Fruit fly (Drosophila melanogaster) whole organism, pupa: ENCODE data around the gene CG8641.
A peak's percentile ranks its signal among the peaks of the same experiment; 100 is the strongest.

Experiments
- CG10348 ChIP-seq: fragments of 200-800 bp; sonication (Bioruptor generic); IDR thresholded peaks from 2 replicates; pipeline ENCODE4 v1.3.6; 2022; ENCODE audit warnings: missing biosample characterization, missing genetic modification characterization
- CG14655 ChIP-seq: fragments of 200-800 bp; sonication (Bioruptor generic); optimal IDR thresholded peaks from 3 replicates; lab custom pipeline; 2017; ENCODE audit warnings: mild to moderate bottlenecking, missing biosample characterization, missing genetic modification reagents, missing genetic modification characterization
- CG17806 ChIP-seq: fragments of 200-800 bp; sonication (Bioruptor generic); optimal IDR thresholded peaks from 2 replicates; lab custom pipeline; 2018; ENCODE audit warnings: missing biosample characterization, mild to moderate bottlenecking, missing genetic modification characterization, moderate library complexity
- CG32121 ChIP-seq: fragments of 200-800 bp; sonication (Bioruptor generic); IDR thresholded peaks from 2 replicates; pipeline ENCODE4 v1.3.6; 2022; ENCODE audit warnings: missing biosample characterization, missing genetic modification characterization
- fd96Ca ChIP-seq: fragments of 200-800 bp; sonication (Bioruptor generic); IDR thresholded peaks from 3 replicates; pipeline ENCODE4 v1.3.6; 2022; ENCODE audit warnings: missing biosample characterization, missing genetic modification characterization
- gl ChIP-seq: fragments of 200-800 bp; sonication (Bioruptor generic); optimal IDR thresholded peaks from 2 replicates; lab custom pipeline; 2018; ENCODE audit warnings: missing biosample characterization, mild to moderate bottlenecking, missing genetic modification characterization

DNA sequence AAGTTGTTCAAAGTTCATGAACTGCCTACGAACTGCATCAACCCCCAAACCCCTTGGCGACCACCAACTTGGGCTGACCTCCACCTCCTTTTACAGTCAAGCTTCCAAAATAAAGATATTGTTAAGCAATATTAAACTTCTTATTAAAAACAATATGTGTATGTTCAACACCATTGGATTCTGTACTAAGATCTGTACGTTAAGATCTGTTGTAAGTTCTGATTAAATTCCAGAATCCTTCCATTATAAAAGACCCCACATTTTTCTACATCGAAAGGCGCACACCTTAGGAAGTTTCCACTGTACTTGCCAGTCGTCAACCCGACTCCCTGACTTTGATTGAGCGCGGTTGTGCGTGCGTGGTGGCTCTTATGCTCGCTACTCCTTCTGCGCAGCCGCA lies 35.7 kb upstream of the CG8641 start:
- TF ChIP-seq CG17806 (tag; lab: Kevin White, UChicago) (peak; percentile 61), CG14655 (GFP tag; lab: Kevin White, UChicago) (peak; percentile 22), CG32121 (no peak), gl (tag; lab: Kevin White, UChicago) (peak; percentile 15), fd96Ca (GFP tag; lab: Robert Waterston, UW) (no peak), CG10348 (GFP tag; lab: Robert Waterston, UW) (no peak)
